Worm (Caenorhabditis elegans) whole organism, mixed stage, embryonic: Measurements from ENCODE around the gene K12D9.1.

ENCODE experiments used
- M03D4.4 ChIP-seq: sonication (generic microtip); optimal IDR thresholded peaks from 2 replicates; lab custom pipeline; 2017; ENCODE audit warnings: mild to moderate bottlenecking, missing genetic modification characterization, missing compliant biosample characterization
- bed-3 ChIP-seq: fragments of 200-800 bp; sonication (Bioruptor generic); optimal IDR thresholded peaks from 3 replicates; lab custom pipeline; 2018; ENCODE audit warnings: mild to moderate bottlenecking, missing genetic modification characterization, moderate library complexity, missing compliant biosample characterization
- ceh-39 ChIP-seq: fragments of 150-350 bp; optimal IDR thresholded peaks from 2 replicates; lab custom pipeline; 2014; ENCODE audit warnings: missing biosample characterization, missing genetic modification characterization
- ceh-43 ChIP-seq: fragments of 200-800 bp; sonication (Bioruptor generic); optimal IDR thresholded peaks from 2 replicates; lab custom pipeline; 2018; ENCODE audit warnings: mild to moderate bottlenecking, missing genetic modification characterization, moderate library complexity, missing compliant biosample characterization
- ces-1 ChIP-seq: fragments of 150-350 bp; optimal IDR thresholded peaks from 2 replicates; lab custom pipeline; 2014; ENCODE audit warnings: missing biosample characterization, missing genetic modification reagents, missing genetic modification characterization
- cnd-1 ChIP-seq: fragments of 200-800 bp; sonication (Bioruptor generic); optimal IDR thresholded peaks from 2 replicates; lab custom pipeline; 2018; ENCODE audit warnings: mild to moderate bottlenecking, missing genetic modification characterization, missing compliant biosample characterization
- drap-1 ChIP-seq: fragments of 200-800 bp; sonication (Bioruptor generic); optimal IDR thresholded peaks from 3 replicates; lab custom pipeline; 2018; ENCODE audit warnings: mild to moderate bottlenecking, missing genetic modification characterization, missing compliant biosample characterization
- elt-1 ChIP-seq: sonication (generic microtip); optimal IDR thresholded peaks from 2 replicates; lab custom pipeline; 2017; ENCODE audit warnings: missing genetic modification characterization, mild to moderate bottlenecking, missing compliant biosample characterization, antibody characterized with exemption, moderate library complexity, borderline replicate concordance; ENCODE audit not compliant: insufficient read depth
- elt-3 ChIP-seq: fragments of 150-350 bp; optimal IDR thresholded peaks from 2 replicates; lab custom pipeline; 2014; ENCODE audit warnings: missing biosample characterization, missing genetic modification characterization
- flh-1 ChIP-seq: fragments of 200-800 bp; sonication (Bioruptor generic); optimal IDR thresholded peaks from 2 replicates; lab custom pipeline; 2018; ENCODE audit warnings: mild to moderate bottlenecking, missing genetic modification characterization, moderate library complexity, missing compliant biosample characterization
- hlh-1 ChIP-seq: fragments of 150-350 bp; optimal IDR thresholded peaks from 2 replicates; lab custom pipeline; 2014; ENCODE audit warnings: missing biosample characterization, missing genetic modification reagents, missing genetic modification characterization
- lin-13 ChIP-seq: fragments of 150-350 bp; optimal IDR thresholded peaks from 2 replicates; lab custom pipeline; 2014; ENCODE audit warnings: missing biosample characterization, missing genetic modification characterization
- lsy-2 ChIP-seq: fragments of 150-350 bp; optimal IDR thresholded peaks from 2 replicates; lab custom pipeline; 2014; ENCODE audit warnings: missing biosample characterization, missing genetic modification characterization
- mab-5 ChIP-seq: fragments of 150-350 bp; optimal IDR thresholded peaks from 2 replicates; lab custom pipeline; 2014; ENCODE audit warnings: missing biosample characterization, missing genetic modification characterization
- mep-1 ChIP-seq: fragments of 150-350 bp; optimal IDR thresholded peaks from 2 replicates; lab custom pipeline; 2017; ENCODE audit warnings: missing biosample characterization, missing genetic modification reagents, missing genetic modification characterization, inconsistent platforms
- mls-2 ChIP-seq: sonication (generic microtip); optimal IDR thresholded peaks from 2 replicates; lab custom pipeline; 2016; ENCODE audit warnings: mild to moderate bottlenecking, missing genetic modification characterization, moderate library complexity, missing compliant biosample characterization
- nhr-12 ChIP-seq: fragments of 150-350 bp; optimal IDR thresholded peaks from 2 replicates; lab custom pipeline; 2014; ENCODE audit warnings: missing biosample characterization, missing genetic modification characterization
- nhr-2 ChIP-seq: fragments of 150-350 bp; optimal IDR thresholded peaks from 2 replicates; lab custom pipeline; 2014; ENCODE audit warnings: missing biosample characterization, missing genetic modification characterization
- nhr-237 ChIP-seq: fragments of 150-350 bp; optimal IDR thresholded peaks from 2 replicates; lab custom pipeline; 2014; ENCODE audit warnings: missing biosample characterization, missing genetic modification characterization
- nhr-28 ChIP-seq: fragments of 150-350 bp; optimal IDR thresholded peaks from 2 replicates; lab custom pipeline; 2014; ENCODE audit warnings: missing biosample characterization, missing genetic modification characterization
- nhr-76 ChIP-seq: sonication (generic microtip); optimal IDR thresholded peaks from 2 replicates; lab custom pipeline; 2017; ENCODE audit warnings: missing biosample characterization, missing genetic modification characterization
- pha-4 ChIP-seq: fragments of 150-350 bp; optimal IDR thresholded peaks from 2 replicates; lab custom pipeline; 2018; ENCODE audit warnings: missing biosample characterization, missing genetic modification reagents, missing genetic modification characterization
- sem-2 ChIP-seq: fragments of 200-800 bp; sonication (Bioruptor generic); optimal IDR thresholded peaks from 2 replicates; lab custom pipeline; 2018; ENCODE audit warnings: mild to moderate bottlenecking, missing genetic modification characterization, missing compliant biosample characterization
- snpc-4 ChIP-seq: fragments of 150-350 bp; optimal IDR thresholded peaks from 2 replicates; lab custom pipeline; 2014; ENCODE audit warnings: missing biosample characterization, missing genetic modification characterization
- sptf-1 ChIP-seq: sonication (generic microtip); optimal IDR thresholded peaks from 2 replicates; lab custom pipeline; 2017; ENCODE audit warnings: mild to moderate bottlenecking, missing genetic modification characterization, moderate library complexity, missing compliant biosample characterization
- tbx-8 ChIP-seq: fragments of 200-800 bp; sonication (Bioruptor generic); optimal IDR thresholded peaks from 2 replicates; lab custom pipeline; 2018; ENCODE audit warnings: mild to moderate bottlenecking, missing genetic modification characterization, moderate library complexity, missing compliant biosample characterization
- unc-120 ChIP-seq: sonication (generic microtip); optimal IDR thresholded peaks from 2 replicates; lab custom pipeline; 2017; ENCODE audit warnings: missing genetic modification characterization, missing compliant biosample characterization; ENCODE audit not compliant: poor library complexity, severe bottlenecking
- unc-39 ChIP-seq: fragments of 150-350 bp; optimal IDR thresholded peaks from 2 replicates; lab custom pipeline; 2014; ENCODE audit warnings: missing biosample characterization, missing genetic modification characterization
- unc-62 ChIP-seq: fragments of 150-350 bp; optimal IDR thresholded peaks from 2 replicates; lab custom pipeline; 2014; ENCODE audit warnings: missing biosample characterization, missing genetic modification reagents, missing genetic modification characterization
- zip-8 ChIP-seq: fragments of 150-350 bp; optimal IDR thresholded peaks from 2 replicates; lab custom pipeline; 2014; ENCODE audit warnings: missing biosample characterization, missing genetic modification characterization
- ztf-11 ChIP-seq: fragments of 150-350 bp; optimal IDR thresholded peaks from 2 replicates; lab custom pipeline; 2014; ENCODE audit warnings: missing biosample characterization, missing genetic modification characterization

The K12D9.1 gene

DNA sequence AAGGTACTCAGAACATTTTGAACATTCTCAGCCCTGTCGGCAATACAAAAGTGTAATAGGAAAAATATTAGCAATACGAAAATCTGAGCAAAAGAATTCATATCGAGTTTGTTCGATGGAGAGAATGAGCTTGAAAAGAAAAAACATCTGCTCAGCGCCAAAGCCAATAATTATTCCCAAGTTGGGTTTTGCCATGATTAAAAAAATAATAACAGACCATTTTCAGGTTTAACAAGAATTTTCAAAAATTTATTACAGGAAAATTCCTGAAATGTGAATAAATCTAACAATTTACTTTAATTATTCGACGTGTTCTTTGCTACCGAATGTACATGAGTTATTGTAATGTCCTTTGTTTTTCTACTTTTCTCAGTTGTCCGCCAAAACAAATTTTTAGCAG, 18.1 kb downstream of the K12D9.1 start, which contains the start of gene irld-38:
Gene irld-38 (minus strand): TSS at position 101 of the 400 bp plus-strand sequence.
- TF ChIP-seq tbx-8 (GFP tag; lab: Kevin White, UChicago) = no peak
- TF ChIP-seq unc-62 (GFP tag; lab: Kevin White, UChicago) = no peak
- no peak for TF ChIP-seq cnd-1
- no peak for TF ChIP-seq nhr-28 (tag; lab: Kevin White, UChicago)

DNA sequence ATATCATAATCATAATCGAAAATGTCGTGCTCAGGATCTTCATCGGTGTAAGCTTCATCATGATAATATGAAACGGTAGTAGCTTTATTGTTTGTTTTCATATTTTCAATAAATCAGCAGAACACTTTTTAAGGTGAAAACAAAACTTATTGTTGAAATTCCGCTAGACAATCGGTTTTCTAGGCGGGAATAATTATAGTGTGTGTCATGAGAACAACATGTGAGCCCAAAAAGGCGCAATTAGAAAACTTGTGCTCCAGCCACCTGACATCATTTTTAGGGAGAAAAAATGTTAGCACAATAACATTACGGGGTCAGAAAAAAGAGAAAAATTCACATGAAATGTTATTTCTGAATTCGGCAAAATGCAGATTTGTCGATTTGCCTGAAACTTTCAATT, 20.0 kb downstream of the K12D9.1 start, which contains the start of gene srw-8:
Gene srw-8 (minus strand): TSS at position 101 of the 400 bp plus-strand sequence.
- no peak for TF ChIP-seq nhr-2 (tag; lab: Kevin White, UChicago)
- TF ChIP-seq, all 35 proteins: peak for 0

DNA sequence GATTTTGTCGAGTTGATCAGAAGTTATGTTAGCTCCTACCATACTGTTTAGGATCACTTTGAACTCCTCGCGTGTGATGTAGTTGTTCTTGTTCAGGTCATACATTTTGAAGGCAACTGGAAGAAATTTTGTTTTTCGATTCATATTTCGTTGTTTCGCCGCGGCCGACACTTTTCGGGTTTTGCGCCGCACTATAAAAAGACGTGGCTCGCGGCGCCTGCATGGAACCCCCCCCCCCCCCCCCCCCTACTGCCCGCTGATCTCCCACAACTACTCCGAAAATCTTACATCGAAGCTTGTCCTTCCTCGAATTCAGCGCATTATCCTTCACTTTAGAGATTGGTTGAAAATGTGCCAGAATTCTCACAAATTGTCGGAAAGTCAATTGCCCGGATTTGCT, 23.8 kb downstream of the K12D9.1 start:
- TF ChIP-seq lsy-2 (tag; lab: Kevin White, UChicago) (no peak), cnd-1 (no peak), unc-39 (tag; lab: Kevin White, UChicago) (no peak), M03D4.4 (tag; lab: Kevin White, UChicago) (no peak)
- TF ChIP-seq, all 35 proteins: peak for 0

DNA sequence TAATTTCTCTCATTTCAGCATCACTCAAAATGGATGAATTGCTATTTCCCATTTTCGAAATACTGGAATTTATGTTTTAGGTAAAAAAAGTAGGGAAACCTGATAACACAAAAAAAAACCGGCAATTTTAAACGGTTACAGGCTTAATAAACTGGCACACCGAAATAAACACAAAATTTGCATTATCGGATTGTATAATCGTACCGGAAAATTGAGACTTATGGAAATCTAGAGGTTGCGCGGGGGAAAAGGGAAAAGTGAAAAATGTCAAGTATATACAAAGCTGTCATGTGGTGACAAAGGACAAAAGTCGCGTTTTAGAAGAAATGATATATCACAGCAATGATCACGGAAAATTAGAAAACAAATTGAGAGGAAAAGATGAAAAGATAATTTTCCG, 25.0 kb downstream of the K12D9.1 start, which contains the start of gene chpf-2:
Gene chpf-2 (minus strand): TSS at position 101 of the 400 bp plus-strand sequence.
- TF ChIP-seq hlh-1 (tag; lab: Kevin White, UChicago) (no peak), cnd-1 (no peak), elt-3 (tag; lab: Kevin White, UChicago) (no peak), snpc-4 (tag; lab: Kevin White, UChicago) (no peak), ceh-43 (GFP tag; lab: Kevin White, UChicago) (no peak), nhr-12 (no peak), ces-1 (GFP tag; lab: Kevin White, UChicago) (no peak), elt-1 (tag; lab: Kevin White, UChicago) (no peak), nhr-76 (no peak), ceh-39 (tag; lab: Kevin White, UChicago) (no peak), nhr-28 (tag; lab: Kevin White, UChicago) (no peak), sptf-1 (tag; lab: Kevin White, UChicago) (no peak), lin-13 (tag; lab: Kevin White, UChicago) (no peak), unc-62 (GFP tag; lab: Kevin White, UChicago) (no peak), flh-1 (GFP tag; lab: Kevin White, UChicago) (no peak), sem-2 (no peak), M03D4.4 (tag; lab: Kevin White, UChicago) (no peak), ztf-11 (tag; lab: Kevin White, UChicago) (no peak)

DNA sequence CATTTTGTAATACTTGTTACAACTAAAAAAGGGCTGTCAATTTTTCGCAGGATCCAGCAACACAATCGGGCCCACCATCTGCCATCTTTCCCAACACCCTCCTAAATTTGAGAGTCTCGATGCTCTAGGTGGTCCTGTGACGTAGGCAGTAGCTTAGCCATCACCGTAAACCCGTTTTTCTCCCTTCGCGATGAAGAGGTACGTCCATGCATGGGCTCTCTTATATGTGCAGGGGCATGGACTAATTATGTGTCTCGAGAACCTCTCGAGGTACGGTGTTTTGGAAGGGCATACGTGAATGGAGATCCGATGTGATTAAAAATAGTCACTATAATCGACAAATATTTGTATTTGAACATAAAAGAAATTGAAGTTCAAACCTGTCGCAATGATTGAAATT, 26.6 kb downstream of the K12D9.1 start:
- TF ChIP-seq nhr-237 (no peak), flh-1 (GFP tag; lab: Kevin White, UChicago) (no peak), hlh-1 (tag; lab: Kevin White, UChicago) (no peak), lsy-2 (tag; lab: Kevin White, UChicago) (no peak), bed-3 (GFP tag; lab: Kevin White, UChicago) (no peak), cnd-1 (no peak), ceh-39 (tag; lab: Kevin White, UChicago) (no peak), mep-1 (no peak), ceh-43 (GFP tag; lab: Kevin White, UChicago) (no peak), unc-39 (tag; lab: Kevin White, UChicago) (no peak), drap-1 (GFP tag; lab: Kevin White, UChicago) (no peak), unc-62 (GFP tag; lab: Kevin White, UChicago) (no peak), tbx-8 (GFP tag; lab: Kevin White, UChicago) (no peak), unc-120 (no peak), mls-2 (tag; lab: Kevin White, UChicago) (no peak), zip-8 (tag; lab: Kevin White, UChicago) (no peak), nhr-12 (no peak), mab-5 (tag; lab: Kevin White, UChicago) (no peak), pha-4 (tag; lab: Kevin White, UChicago) (no peak), elt-3 (tag; lab: Kevin White, UChicago) (no peak)
